Fruit fly (Drosophila melanogaster) whole organism, wandering third instar larva: ENCODE measurements around the gene CG11523.
A peak's percentile ranks its signal among the peaks of the same experiment; 100 is the strongest.

Source experiments
- Abd-B ChIP-seq: fragments of >200 bp; optimal IDR thresholded peaks from 2 replicates; lab custom pipeline; 2017; ENCODE audit warnings: missing biosample characterization, missing genetic modification characterization
- CG32264 ChIP-seq: fragments of 200-800 bp; sonication (Bioruptor generic); optimal IDR thresholded peaks from 2 replicates; lab custom pipeline; 2016; ENCODE audit warnings: missing biosample characterization, missing genetic modification characterization
- CG9705 ChIP-seq: fragments of 200-800 bp; sonication (Bioruptor generic); optimal IDR thresholded peaks from 2 replicates; lab custom pipeline; 2018; ENCODE audit warnings: missing biosample characterization, mild to moderate bottlenecking, missing genetic modification characterization
- CrebA ChIP-seq: fragments of 200-800 bp; sonication (Bioruptor generic); optimal IDR thresholded peaks from 2 replicates; lab custom pipeline; 2016; ENCODE audit warnings: missing biosample characterization, mild to moderate bottlenecking, missing genetic modification characterization, borderline replicate concordance
- Dfd ChIP-seq: fragments of >200 bp; optimal IDR thresholded peaks from 2 replicates; lab custom pipeline; 2017; ENCODE audit warnings: missing biosample characterization, missing genetic modification characterization
- Dif ChIP-seq: fragments of 200-275, 200-300 bp; sonication (Bioruptor generic); optimal IDR thresholded peaks from 2 replicates; lab custom pipeline; 2018; ENCODE audit warnings: missing biosample characterization, missing genetic modification characterization; ENCODE audit not compliant: partially characterized antibody
- GATAd ChIP-seq: sonication (Bioruptor generic); optimal IDR thresholded peaks from 2 replicates; lab custom pipeline; 2016; ENCODE audit warnings: missing biosample characterization, missing genetic modification characterization
- HLH106 ChIP-seq: fragments of 200-800 bp; optimal IDR thresholded peaks from 3 replicates; lab custom pipeline; 2019; ENCODE audit warnings: missing biosample characterization, mild to moderate bottlenecking, missing genetic modification characterization, moderate library complexity
- Hnf4 ChIP-seq: fragments of 200-800 bp; sonication (Bioruptor generic); optimal IDR thresholded peaks from 2 replicates; lab custom pipeline; 2016; ENCODE audit warnings: missing biosample characterization, mild to moderate bottlenecking, missing genetic modification characterization
- Hr78 ChIP-seq: fragments of >200 bp; optimal IDR thresholded peaks from 2 replicates; lab custom pipeline; 2017; ENCODE audit warnings: missing biosample characterization, missing genetic modification characterization
- Hr83 ChIP-seq: fragments of 200-300 bp; sonication (Bioruptor generic); optimal IDR thresholded peaks from 2 replicates; lab custom pipeline; 2016; ENCODE audit warnings: missing biosample characterization, mild to moderate bottlenecking, missing genetic modification characterization, moderate library complexity; ENCODE audit not compliant: poor library complexity, severe bottlenecking
- Jra ChIP-seq: sonication (Bioruptor generic); optimal IDR thresholded peaks from 2 replicates; lab custom pipeline; 2016; ENCODE audit warnings: missing biosample characterization, missing genetic modification characterization
- Mio ChIP-seq: sonication (Bioruptor generic); optimal IDR thresholded peaks from 2 replicates; lab custom pipeline; 2016; ENCODE audit warnings: missing biosample characterization, missing genetic modification characterization
- Myc ChIP-seq: fragments of >200 bp; optimal IDR thresholded peaks from 2 replicates; lab custom pipeline; 2017
- N ChIP-seq: fragments of >200 bp; optimal IDR thresholded peaks from 2 replicates; lab custom pipeline; 2018; ENCODE audit warnings: missing biosample characterization, missing external identifiers, missing genetic modification characterization
- OdsH ChIP-seq: fragments of 200-800 bp; sonication (Bioruptor generic); optimal IDR thresholded peaks from 2 replicates; lab custom pipeline; 2016; ENCODE audit warnings: missing biosample characterization, mild to moderate bottlenecking, missing genetic modification characterization
- Rel ChIP-seq, 2 experiments: fragments of 200-800 bp; sonication (Bioruptor generic) in 1 of 2; optimal IDR thresholded peaks; 2 replicates in 1 of 2; 3 replicates in 1 of 2; lab custom pipeline; 2016 to 2019; ENCODE audit warnings: mild to moderate bottlenecking in 2 of 2, missing biosample characterization in 2 of 2, missing genetic modification characterization in 2 of 2, moderate library complexity in 1 of 2
- Sp1 ChIP-seq: fragments of 200-800 bp; sonication (Bioruptor generic); optimal IDR thresholded peaks from 3 replicates; lab custom pipeline; 2019; ENCODE audit warnings: missing biosample characterization, mild to moderate bottlenecking, missing genetic modification characterization, moderate library complexity
- Vsx2 ChIP-seq: fragments of 200-300, 225-300 bp; sonication (Bioruptor generic); optimal IDR thresholded peaks from 2 replicates; lab custom pipeline; 2018; ENCODE audit warnings: missing biosample characterization, missing genetic modification characterization; ENCODE audit not compliant: partially characterized antibody
- br ChIP-seq: fragments of 200-800 bp; sonication (Bioruptor generic); optimal IDR thresholded peaks from 2 replicates; lab custom pipeline; 2016; ENCODE audit warnings: missing biosample characterization, missing genetic modification characterization
- brk ChIP-seq: fragments of 200-800 bp; sonication (Bioruptor generic); optimal IDR thresholded peaks from 2 replicates; lab custom pipeline; 2016; ENCODE audit warnings: missing biosample characterization, mild to moderate bottlenecking, missing genetic modification characterization
- dl ChIP-seq, 2 experiments: fragments of 175-275, 200-275 bp in 1 of 2; fragments of 200-275 bp in 1 of 2; sonication (Bioruptor generic); optimal IDR thresholded peaks; lab custom pipeline; 2018; ENCODE audit warnings: mild to moderate bottlenecking in 2 of 2, missing biosample characterization in 2 of 2, missing genetic modification characterization in 2 of 2, moderate library complexity in 2 of 2; ENCODE audit not compliant: partially characterized antibody in 2 of 2, insufficient read depth in 1 of 2
- dmrt93B ChIP-seq: fragments of 200-800 bp; sonication (Bioruptor generic); optimal IDR thresholded peaks from 2 replicates; lab custom pipeline; 2018; ENCODE audit warnings: missing biosample characterization, mild to moderate bottlenecking, missing genetic modification characterization
- dsf ChIP-seq: sonication (Bioruptor generic); optimal IDR thresholded peaks from 2 replicates; lab custom pipeline; 2016; ENCODE audit warnings: missing biosample characterization, missing genetic modification characterization, borderline replicate concordance
- ey ChIP-seq: fragments of 200-800 bp; sonication (Bioruptor generic); optimal IDR thresholded peaks from 2 replicates; lab custom pipeline; 2016; ENCODE audit warnings: missing biosample characterization, missing genetic modification characterization
- foxo ChIP-seq, 2 experiments: fragments of 200-800 bp; sonication (Bioruptor generic); optimal IDR thresholded peaks; 2 replicates in 1 of 2; 3 replicates in 1 of 2; lab custom pipeline; 2016 to 2017; ENCODE audit warnings: missing biosample characterization in 2 of 2, missing genetic modification characterization in 2 of 2
- fru ChIP-seq: fragments of 200-800 bp; sonication (Bioruptor generic); optimal IDR thresholded peaks from 3 replicates; lab custom pipeline; 2016; ENCODE audit warnings: missing biosample characterization, mild to moderate bottlenecking, missing genetic modification characterization
- h ChIP-seq: fragments of 200-800 bp; sonication (Bioruptor generic); optimal IDR thresholded peaks from 3 replicates; lab custom pipeline; 2016; ENCODE audit warnings: missing biosample characterization, mild to moderate bottlenecking, missing genetic modification characterization
- jim ChIP-seq: fragments of 175-275, 200-325 bp; sonication (Bioruptor generic); optimal IDR thresholded peaks from 2 replicates; lab custom pipeline; 2016; ENCODE audit warnings: missing biosample characterization, mild to moderate bottlenecking, missing genetic modification characterization
- lola ChIP-seq: fragments of >200 bp; optimal IDR thresholded peaks from 2 replicates; lab custom pipeline; 2017; ENCODE audit warnings: missing biosample characterization, missing genetic modification characterization
- pan ChIP-seq: fragments of >200 bp; optimal IDR thresholded peaks from 2 replicates; lab custom pipeline; 2017
- psq ChIP-seq: fragments of 200-800 bp; sonication (Bioruptor generic); optimal IDR thresholded peaks from 3 replicates; lab custom pipeline; 2017; ENCODE audit warnings: missing biosample characterization, mild to moderate bottlenecking, missing genetic modification characterization, moderate library complexity
- rgr ChIP-seq: fragments of 200-800 bp; sonication (Bioruptor generic); optimal IDR thresholded peaks from 3 replicates; lab custom pipeline; 2016; ENCODE audit warnings: missing biosample characterization, mild to moderate bottlenecking, missing genetic modification characterization
- sage ChIP-seq: fragments of 200-800 bp; sonication (Bioruptor generic); optimal IDR thresholded peaks from 2 replicates; lab custom pipeline; 2016; ENCODE audit warnings: missing biosample characterization, mild to moderate bottlenecking, missing genetic modification characterization
- sv ChIP-seq: fragments of 200-800 bp; sonication (Bioruptor generic); optimal IDR thresholded peaks from 3 replicates; lab custom pipeline; 2016; ENCODE audit warnings: missing biosample characterization, missing genetic modification characterization
- tai ChIP-seq: sonication (Bioruptor generic); optimal IDR thresholded peaks from 2 replicates; lab custom pipeline; 2016; ENCODE audit warnings: missing biosample characterization, missing genetic modification characterization
- usp ChIP-seq: fragments of >200 bp; optimal IDR thresholded peaks from 2 replicates; lab custom pipeline; 2017; ENCODE audit warnings: missing biosample characterization, missing genetic modification characterization
- woc ChIP-seq: sonication (Bioruptor generic); optimal IDR thresholded peaks from 2 replicates; lab custom pipeline; 2016; ENCODE audit warnings: missing biosample characterization, mild to moderate bottlenecking, missing genetic modification characterization

CG11523 gene

DNA sequence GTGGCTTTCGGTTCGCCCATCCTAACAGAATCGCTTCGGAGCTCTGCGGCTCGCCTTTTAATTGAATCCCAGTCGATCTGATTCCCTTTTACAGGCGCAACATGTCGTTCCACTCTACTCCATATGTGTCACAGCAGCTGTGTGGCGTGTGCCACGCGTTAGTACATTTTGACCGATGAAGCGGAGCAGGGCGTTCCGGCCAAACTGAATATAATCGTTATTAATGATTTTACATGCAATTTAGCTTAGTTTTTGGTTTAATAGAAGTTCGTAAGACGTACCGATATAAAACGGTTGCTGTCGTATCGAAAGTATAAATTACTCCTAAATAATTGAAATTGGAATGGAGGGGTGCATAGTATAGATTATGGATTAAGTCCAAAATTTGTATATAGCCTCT, at the start of gene CG11523:
CG11523 (minus strand) TSS at position 145 of the 400 bp plus-strand sequence.
- TF ChIP-seq ey (no peak), fru (GFP tag; lab: Kevin White, UChicago) (peak; percentile 35), br (peak; percentile 8), Jra (peak; percentile 12), rgr (GFP tag; lab: Kevin White, UChicago) (peak; percentile 44), Dfd (no peak), HLH106 (tag; lab: Kevin White, UChicago) (peak; percentile 48), pan (lab: Kevin White, UChicago) (no peak), Hr83 (no peak), foxo (GFP tag; optimal IDR thresholded peaks at IDR 0.05; lab: Kevin White, UChicago) (peak in 1 of 2 experiments; percentile 54), OdsH (GFP tag; lab: Kevin White, UChicago) (peak; percentile 5)

DNA sequence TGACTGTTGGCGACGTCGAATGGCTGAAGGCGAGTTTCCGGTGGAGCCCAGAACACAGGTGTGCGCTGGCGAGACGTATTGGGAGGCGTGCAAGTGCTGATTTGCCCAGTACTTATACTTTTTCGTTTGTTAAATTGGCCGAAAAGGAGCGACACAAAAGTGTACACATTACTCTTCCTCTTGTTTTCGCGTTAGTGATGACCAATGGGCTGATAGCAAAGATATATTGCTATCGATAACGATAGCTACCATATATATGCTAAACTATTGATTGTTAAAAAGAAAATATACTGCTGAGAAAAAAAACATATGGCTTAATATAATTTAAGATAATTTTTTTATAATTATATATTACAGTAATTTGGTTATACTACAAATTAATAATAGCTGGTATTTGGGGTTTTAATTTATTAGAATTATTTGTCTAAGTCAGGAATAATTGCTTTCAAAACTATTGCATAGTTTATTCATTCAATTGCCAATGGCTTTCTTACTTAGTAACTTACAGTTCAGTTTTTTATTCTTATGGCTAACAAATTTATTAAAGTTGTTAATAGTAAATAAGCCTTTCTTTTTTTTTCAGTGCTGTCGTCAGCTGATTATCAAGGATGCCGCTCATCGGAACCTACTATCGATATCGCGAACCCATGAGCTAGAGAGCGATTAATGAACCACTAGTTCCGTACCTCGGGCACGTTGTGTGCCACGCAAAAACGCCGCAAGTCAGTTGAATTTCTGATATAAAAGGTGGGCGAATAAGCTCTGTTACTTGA, 21.7 kb upstream of the CG11523 start, which contains the start of the genes Hem and IleRS:
Hem (minus strand) TSS at position 202 of the 773 bp plus-strand sequence.
IleRS (plus strand) TSS at position 672 of the 773 bp plus-strand sequence.
- TF ChIP-seq Myc (lab: Kevin White, UChicago) (no peak), sv (peak; percentile 79), h (GFP tag; lab: Kevin White, UChicago) (peak; percentile 82), Rel (GFP tag; optimal IDR thresholded peaks at IDR 0.05; lab: Kevin White, UChicago) (no peak), Rel (tag; optimal IDR thresholded peaks at IDR 0.05; lab: Kevin White, UChicago) (peak; percentile 44), psq (GFP tag; lab: Kevin White, UChicago) (peak; percentile 84), Vsx2 (GFP tag; lab: Kevin White, UChicago) (no peak), GATAd (GFP tag; lab: Kevin White, UChicago) (peak; percentile 65), Sp1 (GFP tag; lab: Kevin White, UChicago) (peak; percentile 87), pan (lab: Kevin White, UChicago) (no peak), Hr78 (GFP tag; lab: Kevin White, UChicago) (no peak), woc (GFP tag; lab: Kevin White, UChicago) (peak; percentile 52), lola (no peak), Hnf4 (GFP tag; lab: Kevin White, UChicago) (peak; percentile 89), Dif (GFP tag; lab: Kevin White, UChicago) (no peak), jim (GFP tag; lab: Kevin White, UChicago) (no peak), Dfd (no peak), usp (GFP tag; lab: Kevin White, UChicago) (no peak), dmrt93B (no peak), CG32264 (peak; percentile 39), OdsH (GFP tag; lab: Kevin White, UChicago) (peak; percentile 83), CrebA (GFP tag; lab: Kevin White, UChicago) (no peak), N (GFP tag; lab: Kevin White, UChicago) (no peak), tai (no peak), dl (GFP tag; optimal IDR thresholded peaks at IDR 0.05; lab: Kevin White, UChicago; ENCODE audit: insufficient read depth in 1 of 2, partially characterized antibody in 2 of 2) (no peak), HLH106 (tag; lab: Kevin White, UChicago) (peak; percentile 86), dsf (peak; percentile 75), Hr83 (peak; percentile 55), fru (GFP tag; lab: Kevin White, UChicago) (peak; percentile 84), sage (GFP tag; lab: Kevin White, UChicago) (peak; percentile 52), Jra (peak; percentile 79), brk (GFP tag; lab: Kevin White, UChicago) (no peak), foxo (GFP tag; optimal IDR thresholded peaks at IDR 0.05; lab: Kevin White, UChicago) (peak in 1 of 2 experiments; percentile 91), CG9705 (GFP tag; lab: Kevin White, UChicago) (peak; percentile 74), Abd-B (GFP tag; lab: Kevin White, UChicago) (no peak), rgr (GFP tag; lab: Kevin White, UChicago) (peak; percentile 92), br (no peak), ey (peak; percentile 81), Mio (no peak)
